Worm (Caenorhabditis elegans) whole organism, midembryonic: ENCODE results near the gene gcl-1.

Experiments
- T22C8.4 ChIP-seq: fragments of 200-800 bp; sonication (Bioruptor generic); IDR thresholded peaks from 2 replicates; pipeline ENCODE4 v1.3.6; 2022; ENCODE audit warnings: missing genetic modification characterization, missing compliant biosample characterization
- cog-1 ChIP-seq: sonication (generic microtip); optimal IDR thresholded peaks from 2 replicates; lab custom pipeline; 2016; ENCODE audit warnings: missing genetic modification characterization, missing compliant biosample characterization
- flt-1 ChIP-seq: fragments of 200-800 bp; sonication (Bioruptor generic); IDR thresholded peaks from 2 replicates; pipeline ENCODE4 v1.3.6; 2022; ENCODE audit warnings: missing genetic modification characterization, missing compliant biosample characterization
- klf-2 ChIP-seq: fragments of 200-800 bp; sonication (Bioruptor generic); conservative IDR thresholded peaks from 2 replicates; pipeline ENCODE4 v1.3.6; 2022; ENCODE audit warnings: missing genetic modification reagents, missing genetic modification characterization, missing compliant biosample characterization
- med-1 ChIP-seq: sonication (generic microtip); optimal IDR thresholded peaks from 2 replicates; lab custom pipeline; 2017; ENCODE audit warnings: missing genetic modification characterization, mild to moderate bottlenecking, missing compliant biosample characterization, antibody characterized with exemption, missing genetic modification reagents; ENCODE audit not compliant: insufficient read depth
- ref-1 ChIP-seq: fragments of 200-800 bp; sonication (Bioruptor generic); conservative IDR thresholded peaks from 2 replicates; pipeline ENCODE4 v1.3.6; 2022; ENCODE audit warnings: missing genetic modification reagents, missing genetic modification characterization, missing compliant biosample characterization
- tab-1 ChIP-seq: fragments of 200-800 bp; sonication (Bioruptor generic); IDR thresholded peaks from 2 replicates; pipeline ENCODE4 v1.3.6; 2022; ENCODE audit warnings: missing genetic modification characterization, missing compliant biosample characterization
- ztf-23 ChIP-seq: fragments of 200-800 bp; sonication (Bioruptor generic); IDR thresholded peaks from 2 replicates; pipeline ENCODE4 v1.3.6; 2022; ENCODE audit warnings: missing genetic modification reagents, missing genetic modification characterization, missing compliant biosample characterization
- ztf-29 ChIP-seq: fragments of 200-800 bp; sonication (Bioruptor generic); IDR thresholded peaks from 2 replicates; pipeline ENCODE4 v1.3.6; 2022; ENCODE audit warnings: missing genetic modification reagents, missing genetic modification characterization, missing compliant biosample characterization

gcl-1 gene

ce11 chrIV:13380506-13380905 lies 32.2 kb downstream of the gcl-1 start:
- TF ChIP-seq ztf-23 (no peak), flt-1 (GFP tag; lab: Robert Waterston, UW) (no peak), cog-1 (no peak), klf-2 (GFP tag; lab: Robert Waterston, UW) (no peak), tab-1 (GFP tag; lab: Robert Waterston, UW) (no peak), ref-1 (GFP tag; lab: Robert Waterston, UW) (no peak), ztf-29 (no peak)

ce11 chrIV:13377716-13378115 lies 35.0 kb downstream of the gcl-1 start, which contains the start of gene mau-8:
Gene mau-8 (plus strand): TSS chrIV:13378016.
- TF ChIP-seq med-1 (GFP tag; lab: Kevin White, UChicago) (no peak), ztf-23 (no peak), ztf-29 (no peak), cog-1 (no peak), ref-1 (GFP tag; lab: Robert Waterston, UW) (no peak), flt-1 (GFP tag; lab: Robert Waterston, UW) (no peak), klf-2 (GFP tag; lab: Robert Waterston, UW) (no peak), T22C8.4 (GFP tag; lab: Robert Waterston, UW) (no peak), tab-1 (GFP tag; lab: Robert Waterston, UW) (no peak)

- TF ChIP-seq ref-1 (GFP tag; lab: Robert Waterston, UW) (no peak), T22C8.4 (GFP tag; lab: Robert Waterston, UW) (peak; percentile 55)
Observed at ce11 chrIV:13374918-13375317, 37.8 kb downstream of the gcl-1 start.

ce11 chrIV:13371699-13372098 lies 41.0 kb downstream of the gcl-1 start, which contains the start of gene Y62E10A.6:
Gene Y62E10A.6 (plus strand): TSS chrIV:13371999.
- no peak for TF ChIP-seq ref-1 (GFP tag; lab: Robert Waterston, UW)
- no peak for TF ChIP-seq med-1 (GFP tag; lab: Kevin White, UChicago)
- no peak for TF ChIP-seq T22C8.4 (GFP tag; lab: Robert Waterston, UW)
- no peak for TF ChIP-seq cog-1
- no peak for TF ChIP-seq klf-2 (GFP tag; lab: Robert Waterston, UW)
- TF ChIP-seq ztf-23, result no peak
- no peak for TF ChIP-seq ztf-29
- no peak for TF ChIP-seq flt-1 (GFP tag; lab: Robert Waterston, UW)
- TF ChIP-seq tab-1 (GFP tag; lab: Robert Waterston, UW), result no peak

- TF ChIP-seq T22C8.4 (GFP tag; lab: Robert Waterston, UW) (no peak), ztf-23 (no peak), flt-1 (GFP tag; lab: Robert Waterston, UW) (no peak), med-1 (GFP tag; lab: Kevin White, UChicago) (no peak), tab-1 (GFP tag; lab: Robert Waterston, UW) (no peak), ref-1 (GFP tag; lab: Robert Waterston, UW) (no peak), klf-2 (GFP tag; lab: Robert Waterston, UW) (no peak), cog-1 (no peak), ztf-29 (no peak)
Observed at ce11 chrIV:13370235-13370739, 42.4 kb downstream of the gcl-1 start, which contains the start of the genes rla-2, popl-7 and Y62E10A.24. Gene rla-2 (minus strand): TSS chrIV:13370285. Gene popl-7 (plus strand): TSS chrIV:13370689. Gene Y62E10A.24 (plus strand): TSS chrIV:13370710.

ce11 chrIV:13369120-13369842 lies 43.4 kb downstream of the gcl-1 start, which contains the start of gene agt-1:
Gene agt-1 (minus strand): TSS chrIV:13369412.
- no peak for TF ChIP-seq cog-1
- TF ChIP-seq T22C8.4 (GFP tag; lab: Robert Waterston, UW), result no peak
- no peak for TF ChIP-seq ztf-29
- TF ChIP-seq klf-2 (GFP tag; lab: Robert Waterston, UW), result no peak
- TF ChIP-seq ref-1 (GFP tag; lab: Robert Waterston, UW), result no peak
- no peak for TF ChIP-seq ztf-23
- TF ChIP-seq flt-1 (GFP tag; lab: Robert Waterston, UW), result no peak
- TF ChIP-seq tab-1 (GFP tag; lab: Robert Waterston, UW), result no peak
- TF ChIP-seq med-1 (GFP tag; lab: Kevin White, UChicago), result no peak

ce11 chrIV:13364869-13365268 lies 47.8 kb downstream of the gcl-1 start, which contains the start of gene srsx-25:
Gene srsx-25 (plus strand): TSS chrIV:13365169.
- no peak for TF ChIP-seq med-1 (GFP tag; lab: Kevin White, UChicago)

- TF ChIP-seq med-1 (GFP tag; lab: Kevin White, UChicago), result no peak
- TF ChIP-seq T22C8.4 (GFP tag; lab: Robert Waterston, UW), result no peak
- no peak for TF ChIP-seq flt-1 (GFP tag; lab: Robert Waterston, UW)
- no peak for TF ChIP-seq ztf-29
- no peak for TF ChIP-seq tab-1 (GFP tag; lab: Robert Waterston, UW)
- no peak for TF ChIP-seq klf-2 (GFP tag; lab: Robert Waterston, UW)
- TF ChIP-seq ref-1 (GFP tag; lab: Robert Waterston, UW), result no peak
- no peak for TF ChIP-seq ztf-23
- no peak for TF ChIP-seq cog-1
Observed at ce11 chrIV:13360144-13360543, 52.6 kb downstream of the gcl-1 start, which contains the start of gene Y62E10A.3. Gene Y62E10A.3 (minus strand): TSS chrIV:13360244.

ce11 chrIV:13358488-13358887 lies 54.2 kb downstream of the gcl-1 start, which contains the start of gene W02A2.8:
Gene W02A2.8 (minus strand): TSS chrIV:13358588.
- no peak for TF ChIP-seq ref-1 (GFP tag; lab: Robert Waterston, UW)
- TF ChIP-seq cog-1, result no peak
- TF ChIP-seq med-1 (GFP tag; lab: Kevin White, UChicago), result no peak
- TF ChIP-seq tab-1 (GFP tag; lab: Robert Waterston, UW), result no peak
